Worm (Caenorhabditis elegans): Measurements from ENCODE around the gene F36G9.7.

- no peak for TF ChIP-seq efl-1 (optimal IDR thresholded peaks at IDR 0.05)
- peak in 1 of 2 experiments; percentile 85 for TF ChIP-seq efl-1 (GFP tag; optimal IDR thresholded peaks at IDR 0.05 in 1 of 2)
- TF ChIP-seq lin-14 (GFP tag; optimal IDR thresholded peaks at IDR 0.05): no peak
- no peak for TF ChIP-seq mdl-1 (tag; optimal IDR thresholded peaks at IDR 0.05)
- TF ChIP-seq mef-2 (tag; optimal IDR thresholded peaks at IDR 0.05): no peak
- TF ChIP-seq fkh-10 (GFP tag; optimal IDR thresholded peaks at IDR 0.05): no peak
- no peak for TF ChIP-seq ztf-11 (tag; optimal IDR thresholded peaks at IDR 0.05)
- TF ChIP-seq fkh-8 (tag; optimal IDR thresholded peaks at IDR 0.05): no peak
- no peak for TF ChIP-seq unc-130 (tag; optimal IDR thresholded peaks at IDR 0.05)
- TF ChIP-seq nhr-11 (tag; optimal IDR thresholded peaks at IDR 0.05): no peak
These were observed 45.2 kb downstream of the F36G9.7 start, which contains the start of gene nhr-108 for ce11 chrV:15924307-15924706.
